Worm (Caenorhabditis elegans) whole organism, L4 larva: ENCODE results near the gene F59D12.5.

ENCODE experiments used
- F26F4.8 ChIP-seq: fragments of 200-800 bp; sonication (Bioruptor generic); conservative IDR thresholded peaks from 2 replicates; pipeline ENCODE4 v1.3.6; 2022; ENCODE audit warnings: missing genetic modification characterization, missing compliant biosample characterization
- F44E2.7 ChIP-seq: fragments of 200-800 bp; sonication (Bioruptor generic); IDR thresholded peaks from 2 replicates; pipeline ENCODE4 v2.1.2; 2022; ENCODE audit warnings: missing genetic modification characterization, missing compliant biosample characterization
- Y5F2A.4 ChIP-seq: fragments of 200-800 bp; sonication (Bioruptor generic); optimal IDR thresholded peaks from 2 replicates; lab custom pipeline; 2018; ENCODE audit warnings: mild to moderate bottlenecking, missing genetic modification characterization, missing compliant biosample characterization
- Y75B8A.6 ChIP-seq: fragments of 200-800 bp; sonication (Bioruptor generic); IDR thresholded peaks from 2 replicates; pipeline ENCODE4 v1.3.6; 2022; ENCODE audit warnings: missing genetic modification reagents, missing genetic modification characterization, missing compliant biosample characterization
- ZK337.2 ChIP-seq: fragments of 200-800 bp; sonication (Bioruptor generic); IDR thresholded peaks from 2 replicates; pipeline ENCODE4 v1.3.6; 2022; ENCODE audit warnings: missing genetic modification reagents, missing genetic modification characterization, missing compliant biosample characterization
- aha-1 ChIP-seq: fragments of 150-350 bp; peaks from one replicate; lab custom pipeline; 2014; ENCODE audit warnings: missing biosample characterization, missing genetic modification characterization
- ceh-20 ChIP-seq: fragments of 200-800 bp; sonication (Bioruptor generic); IDR thresholded peaks from 2 replicates; pipeline ENCODE4 v1.3.6; 2022; ENCODE audit warnings: missing genetic modification reagents, missing genetic modification characterization, missing compliant biosample characterization
- ceh-44 ChIP-seq: fragments of 200-800 bp; sonication (Bioruptor generic); IDR thresholded peaks from 2 replicates; pipeline ENCODE4 v1.3.6; 2022; ENCODE audit warnings: missing genetic modification reagents, missing genetic modification characterization, missing compliant biosample characterization
- ceh-62 ChIP-seq: sonication (generic microtip); optimal IDR thresholded peaks from 2 replicates; lab custom pipeline; 2017; ENCODE audit warnings: missing biosample characterization, missing genetic modification characterization
- ceh-82 ChIP-seq: sonication (generic microtip); optimal IDR thresholded peaks from 2 replicates; lab custom pipeline; 2017; ENCODE audit warnings: missing biosample characterization, missing genetic modification characterization
- daf-12 ChIP-seq: fragments of 150-350 bp; optimal IDR thresholded peaks from 2 replicates; lab custom pipeline; 2014; ENCODE audit warnings: missing biosample characterization, missing genetic modification reagents, missing genetic modification characterization
- daf-16 ChIP-seq, 3 experiments: sonication (generic microtip); optimal IDR thresholded peaks; 2 replicates each; lab custom pipeline; 2016 to 2017; ENCODE audit warnings: missing genetic modification characterization in 3 of 3, missing genetic modification reagents in 3 of 3, mild to moderate bottlenecking in 2 of 3, missing compliant biosample characterization in 2 of 3, missing biosample characterization in 1 of 3, moderate library complexity in 1 of 3
- dmd-6 ChIP-seq: fragments of 200-800 bp; sonication (Bioruptor generic); IDR thresholded peaks from 2 replicates; pipeline ENCODE4 v1.3.6; 2022; ENCODE audit warnings: missing genetic modification reagents, missing genetic modification characterization, missing compliant biosample characterization
- dmd-9 ChIP-seq: fragments of 200-800 bp; sonication (Bioruptor generic); IDR thresholded peaks from 2 replicates; pipeline ENCODE4 v1.3.6; 2022; ENCODE audit warnings: missing genetic modification reagents, missing genetic modification characterization, missing compliant biosample characterization
- dpl-1 ChIP-seq: fragments of 150-350 bp; optimal IDR thresholded peaks from 2 replicates; lab custom pipeline; 2014; ENCODE audit warnings: missing biosample characterization, missing genetic modification reagents, missing genetic modification characterization
- egl-43 ChIP-seq: fragments of 200-800 bp; sonication (Bioruptor generic); IDR thresholded peaks from 2 replicates; pipeline ENCODE4 v1.3.6; 2022; ENCODE audit warnings: missing genetic modification reagents, missing genetic modification characterization, missing compliant biosample characterization
- fkh-10 ChIP-seq: fragments of 150-350 bp; optimal IDR thresholded peaks from 2 replicates; lab custom pipeline; 2014; ENCODE audit warnings: missing biosample characterization, missing genetic modification reagents, missing genetic modification characterization
- gei-8 ChIP-seq: fragments of 200-800 bp; sonication (Bioruptor generic); optimal IDR thresholded peaks from 2 replicates; lab custom pipeline; 2018; ENCODE audit warnings: mild to moderate bottlenecking, missing genetic modification characterization, missing compliant biosample characterization
- hif-1 ChIP-seq, 2 experiments: sonication (generic microtip); optimal IDR thresholded peaks; 2 replicates each; lab custom pipeline; 2016 to 2017; ENCODE audit warnings: missing compliant biosample characterization in 2 of 2, missing genetic modification characterization in 2 of 2, missing genetic modification reagents in 2 of 2, missing genotype in 2 of 2, mild to moderate bottlenecking in 1 of 2
- hlh-30 ChIP-seq: sonication (generic microtip); optimal IDR thresholded peaks from 2 replicates; lab custom pipeline; 2017; ENCODE audit warnings: antibody characterized with exemption, mild to moderate bottlenecking, missing genetic modification characterization, missing compliant biosample characterization; ENCODE audit not compliant: insufficient read depth
- lin-13 ChIP-seq: fragments of 150-350 bp; optimal IDR thresholded peaks from 2 replicates; lab custom pipeline; 2014; ENCODE audit warnings: missing biosample characterization, missing genetic modification reagents, missing genetic modification characterization
- lin-38 ChIP-seq: fragments of 200-800 bp; sonication (Bioruptor generic); IDR thresholded peaks from 2 replicates; pipeline ENCODE4 v1.3.6; 2022; ENCODE audit warnings: missing genetic modification reagents, missing genetic modification characterization, missing compliant biosample characterization
- lsy-2 ChIP-seq, 2 experiments: fragments of 150-350 bp in 1 of 2; sonication (generic microtip) in 1 of 2; optimal IDR thresholded peaks; 2 replicates each; lab custom pipeline; 2014 to 2017; ENCODE audit warnings: missing biosample characterization in 2 of 2, missing genetic modification characterization in 2 of 2
- madf-5 ChIP-seq, 2 experiments: fragments of 200-800 bp; sonication (Bioruptor generic); IDR thresholded peaks; 2 replicates each; pipeline ENCODE4 v1.3.6; 2022; ENCODE audit warnings: missing compliant biosample characterization in 2 of 2, missing genetic modification characterization in 2 of 2
- madf-9 ChIP-seq: fragments of 200-800 bp; sonication (Bioruptor generic); conservative IDR thresholded peaks from 2 replicates; pipeline ENCODE4 v1.3.6; 2022; ENCODE audit warnings: missing genetic modification reagents, missing genetic modification characterization, missing compliant biosample characterization
- nhr-10 ChIP-seq: fragments of 150-350 bp; optimal IDR thresholded peaks from 2 replicates; lab custom pipeline; 2014; ENCODE audit warnings: missing biosample characterization, missing genetic modification characterization
- nhr-237 ChIP-seq: sonication (generic microtip); optimal IDR thresholded peaks from 2 replicates; lab custom pipeline; 2017; ENCODE audit warnings: missing biosample characterization, missing genetic modification characterization
- nhr-41 ChIP-seq: fragments of 200-800 bp; sonication (Bioruptor generic); IDR thresholded peaks from 2 replicates; pipeline ENCODE4 v1.3.6; 2022; ENCODE audit warnings: missing genetic modification reagents, missing genetic modification characterization, missing compliant biosample characterization
- nhr-42 ChIP-seq: fragments of 200-800 bp; sonication (Bioruptor generic); IDR thresholded peaks from 2 replicates; pipeline ENCODE4 v1.3.6; 2022; ENCODE audit warnings: missing genetic modification characterization, missing compliant biosample characterization
- nhr-76 ChIP-seq: fragments of 150-350 bp; optimal IDR thresholded peaks from 2 replicates; lab custom pipeline; 2014; ENCODE audit warnings: missing biosample characterization, missing genetic modification characterization
- rbr-2 ChIP-seq: sonication (generic microtip); optimal IDR thresholded peaks from 2 replicates; lab custom pipeline; 2016; ENCODE audit warnings: missing genotype, missing genetic modification characterization, missing compliant biosample characterization
- saeg-2 ChIP-seq: fragments of 200-800 bp; sonication (Bioruptor generic); IDR thresholded peaks from 2 replicates; pipeline ENCODE4 v1.3.6; 2022; ENCODE audit warnings: missing genetic modification reagents, missing genetic modification characterization, missing compliant biosample characterization
- sdz-12 ChIP-seq: fragments of 200-800 bp; sonication (Bioruptor generic); optimal IDR thresholded peaks from 2 replicates; lab custom pipeline; 2018; ENCODE audit warnings: mild to moderate bottlenecking, missing genetic modification characterization, missing compliant biosample characterization
- skn-1 ChIP-seq: fragments of 150-350 bp; optimal IDR thresholded peaks from 2 replicates; lab custom pipeline; 2014; ENCODE audit warnings: missing biosample characterization, missing genetic modification characterization
- snpc-4 ChIP-seq: fragments of 150-350 bp; optimal IDR thresholded peaks from 2 replicates; lab custom pipeline; 2014; ENCODE audit warnings: missing biosample characterization, missing genetic modification characterization
- tag-97 ChIP-seq: fragments of 200-800 bp; sonication (Bioruptor generic); IDR thresholded peaks from 2 replicates; pipeline ENCODE4 v1.3.6; 2022; ENCODE audit warnings: missing genetic modification characterization, missing compliant biosample characterization
- tra-1 ChIP-seq: fragments of 200-800 bp; sonication (Bioruptor generic); IDR thresholded peaks from 2 replicates; pipeline ENCODE4 v1.3.6; 2022; ENCODE audit warnings: missing genetic modification reagents, missing genetic modification characterization, missing compliant biosample characterization
- unc-130 ChIP-seq: sonication (generic microtip); optimal IDR thresholded peaks from 2 replicates; lab custom pipeline; 2016; ENCODE audit warnings: missing genetic modification reagents, missing genetic modification characterization, missing compliant biosample characterization
- vab-7 ChIP-seq: fragments of 200-800 bp; sonication (Bioruptor generic); IDR thresholded peaks from 2 replicates; pipeline ENCODE4 v1.3.6; 2022; ENCODE audit warnings: missing genetic modification reagents, missing genetic modification characterization, missing compliant biosample characterization
- zag-1 ChIP-seq: fragments of 150-350 bp; optimal IDR thresholded peaks from 2 replicates; lab custom pipeline; 2014; ENCODE audit warnings: missing biosample characterization, missing genetic modification characterization
- zfp-3 ChIP-seq: fragments of 200-800 bp; sonication (Bioruptor generic); conservative IDR thresholded peaks from 2 replicates; pipeline ENCODE4 v1.3.6; 2022; ENCODE audit warnings: missing genetic modification reagents, missing genetic modification characterization, missing compliant biosample characterization
- zip-11 ChIP-seq: fragments of 200-800 bp; sonication (Bioruptor generic); IDR thresholded peaks from 2 replicates; pipeline ENCODE4 v1.3.6; 2022; ENCODE audit warnings: missing genetic modification characterization, missing compliant biosample characterization
- zip-2 ChIP-seq: fragments of 150-350 bp; optimal IDR thresholded peaks from 2 replicates; lab custom pipeline; 2014; ENCODE audit warnings: missing biosample characterization, missing genetic modification characterization

F59D12.5 gene

DNA sequence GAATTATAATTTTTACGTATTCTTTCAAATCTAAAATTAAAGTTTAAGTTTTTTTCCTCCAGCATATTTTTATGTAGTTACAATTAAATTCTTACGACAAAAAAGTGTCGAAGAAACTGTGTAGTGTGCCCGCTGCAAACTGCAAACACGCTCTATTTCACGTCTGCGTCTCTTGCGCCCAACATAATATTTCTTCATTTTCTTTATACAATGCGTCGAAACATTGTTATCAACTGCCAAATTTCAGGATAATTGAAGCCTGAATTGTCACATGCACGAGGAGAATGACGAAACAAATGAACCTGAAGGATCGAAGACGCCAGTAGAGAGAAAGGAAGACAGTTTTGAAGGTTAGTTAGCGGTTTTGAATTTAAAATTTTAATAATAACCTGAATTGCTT, 42.1 kb upstream of the F59D12.5 start, which contains the start of gene C03H12.1 (continued):
- TF ChIP-seq sdz-12 (GFP tag; lab: Kevin White, UChicago) (no peak), snpc-4 (tag; lab: Kevin White, UChicago) (no peak), Y75B8A.6 (no peak), nhr-41 (GFP tag; lab: Robert Waterston, UW) (no peak), zip-11 (GFP tag; lab: Robert Waterston, UW) (no peak), nhr-10 (tag; lab: Kevin White, UChicago) (no peak), rbr-2 (tag; lab: Kevin White, UChicago) (no peak), zag-1 (no peak), ceh-62 (tag; lab: Kevin White, UChicago) (no peak), nhr-76 (tag; lab: Kevin White, UChicago) (no peak), ZK337.2 (no peak), vab-7 (GFP tag; lab: Robert Waterston, UW) (no peak), ceh-82 (tag; lab: Kevin White, UChicago) (no peak), nhr-237 (tag; lab: Kevin White, UChicago) (no peak), F44E2.7 (GFP tag; lab: Robert Waterston, UW) (no peak), tag-97 (GFP tag; lab: Robert Waterston, UW) (no peak), ceh-20 (GFP tag; lab: Robert Waterston, UW) (no peak), dmd-9 (no peak), nhr-42 (GFP tag; lab: Robert Waterston, UW) (no peak), tra-1 (GFP tag; lab: Robert Waterston, UW) (no peak), madf-5 (GFP tag; IDR thresholded peaks at IDR 0.05; lab: Robert Waterston, UW) (no peak), lin-38 (GFP tag; lab: Robert Waterston, UW) (no peak), aha-1 (tag; lab: Kevin White, UChicago) (no peak), ceh-44 (GFP tag; lab: Robert Waterston, UW) (no peak), lsy-2 (tag; optimal IDR thresholded peaks at IDR 0.05; lab: Kevin White, UChicago) (no peak), egl-43 (GFP tag; lab: Robert Waterston, UW) (no peak), zip-2 (tag; lab: Kevin White, UChicago) (no peak), daf-12 (tag; lab: Kevin White, UChicago) (no peak), saeg-2 (no peak), hlh-30 (tag; lab: Kevin White, UChicago) (peak; percentile 70), F26F4.8 (GFP tag; lab: Robert Waterston, UW) (no peak), hif-1 (tag; optimal IDR thresholded peaks at IDR 0.05; lab: Kevin White, UChicago) (no peak), gei-8 (no peak), fkh-10 (GFP tag; lab: Kevin White, UChicago) (no peak), unc-130 (GFP tag; lab: Kevin White, UChicago) (no peak), skn-1 (tag; lab: Kevin White, UChicago) (no peak), dmd-6 (peak; percentile 75)

- TF ChIP-seq zip-11 (GFP tag; lab: Robert Waterston, UW) = no peak
- no peak for TF ChIP-seq Y5F2A.4 (GFP tag; lab: Kevin White, UChicago)
- TF ChIP-seq tra-1 (GFP tag; lab: Robert Waterston, UW) = no peak
- TF ChIP-seq dpl-1 (GFP tag; lab: Kevin White, UChicago) = no peak
- no peak for TF ChIP-seq gei-8
- no peak for TF ChIP-seq daf-12 (tag; lab: Kevin White, UChicago)
- no peak for TF ChIP-seq madf-9 (GFP tag; lab: Robert Waterston, UW)
- no peak for TF ChIP-seq zfp-3
- TF ChIP-seq egl-43 (GFP tag; lab: Robert Waterston, UW) = no peak
- TF ChIP-seq nhr-76 (tag; lab: Kevin White, UChicago) = no peak
- no peak for TF ChIP-seq daf-16 (GFP tag; optimal IDR thresholded peaks at IDR 0.05; lab: Kevin White, UChicago)
- TF ChIP-seq daf-16 (tag; optimal IDR thresholded peaks at IDR 0.05; lab: Kevin White, UChicago) = no peak
- no peak for TF ChIP-seq ZK337.2
- no peak for TF ChIP-seq lin-13
- TF ChIP-seq, all 104 proteins: peak for 0
Measured at ce11 chrX:15681393-15681792, 34.2 kb upstream of the F59D12.5 start, which contains the start of gene gpn-1. gpn-1 (plus strand) TSS chrX:15681693.
